Fruit fly (Drosophila melanogaster): Measurements from ENCODE around the gene Arl1.

- TF ChIP-seq Blimp-1 (GFP tag; optimal IDR thresholded peaks at IDR 0.05) = peak; percentile 46
- peak; percentile 9 for TF ChIP-seq lz (GFP tag; optimal IDR thresholded peaks at IDR 0.05)
- TF ChIP-seq spab (GFP tag; optimal IDR thresholded peaks at IDR 0.05) = peak; percentile 64
- no peak for TF ChIP-seq fd59A (GFP tag; optimal IDR thresholded peaks at IDR 0.05)
- peak; percentile 58 for TF ChIP-seq CG3919 (GFP tag; optimal IDR thresholded peaks at IDR 0.05)
- peak; percentile 63 for TF ChIP-seq CG6808 (GFP tag; optimal IDR thresholded peaks at IDR 0.05)
- TF ChIP-seq Sox102F (GFP tag; optimal IDR thresholded peaks at IDR 0.05) = no peak
- peak; percentile 30; the same call in 2 of the 3 replicates for TF ChIP-seq CG6163 (GFP tag; IDR thresholded peaks at IDR 0.05)
- TF ChIP-seq CG8319 (GFP tag; optimal IDR thresholded peaks at IDR 0.05) = no peak
- TF ChIP-seq CG4318 (GFP tag; optimal IDR thresholded peaks at IDR 0.05) = no peak
- peak; percentile 56 for TF ChIP-seq CG10631 (GFP tag; optimal IDR thresholded peaks at IDR 0.05)
- no peak for TF ChIP-seq CG11902 (GFP tag; optimal IDR thresholded peaks at IDR 0.05)
- TF ChIP-seq fd85E (GFP tag; optimal IDR thresholded peaks at IDR 0.05) = no peak
Measured at dm6 chr3L:16015765-16016760, 33.1 kb downstream of the Arl1 start.

Data from whole organism, prepupa.